Fruit fly (Drosophila melanogaster) S2 (cell line): Measurements from ENCODE around the gene CG12016.

Experiments
- CG8478 ChIP-seq: fragments of >200 bp; optimal IDR thresholded peaks from 2 replicates; lab custom pipeline; 2018
- CTCF ChIP-seq, 2 experiments: fragments of >200 bp; optimal IDR thresholded peaks; 2 replicates each; lab custom pipeline; 2018

DNA sequence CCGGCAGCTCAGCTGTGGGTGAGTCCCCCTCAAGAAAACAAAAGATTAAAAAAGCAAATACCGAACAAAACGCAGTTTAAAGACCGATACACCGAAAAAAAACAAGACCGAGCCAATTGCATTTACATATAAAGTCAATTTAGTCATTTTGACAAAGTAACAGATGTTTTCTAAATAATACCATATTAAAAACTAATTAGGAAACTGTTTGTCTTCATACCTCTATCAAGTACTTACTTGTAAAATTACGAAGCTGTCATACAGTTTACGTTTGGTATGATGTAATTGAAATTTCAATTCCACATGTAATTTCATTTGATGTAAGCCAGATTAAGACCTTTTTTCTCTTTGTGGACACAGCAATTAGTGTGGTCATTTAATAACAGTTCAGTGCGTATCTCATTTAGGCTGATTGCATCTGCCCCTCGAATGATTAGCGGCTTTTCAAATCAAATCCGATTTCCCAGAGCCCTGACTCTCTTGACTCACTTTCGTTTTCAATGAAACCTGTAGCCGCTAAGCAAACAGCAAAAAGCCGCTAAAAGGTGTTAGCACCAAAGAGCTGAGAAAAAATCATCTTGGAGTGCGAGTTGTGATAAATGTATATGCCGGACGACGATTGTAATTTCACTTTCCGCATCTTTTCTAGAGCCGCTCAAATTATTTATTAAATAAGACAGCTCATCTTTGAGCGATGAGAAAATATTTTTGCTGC lies 44.7 kb upstream of the CG12016 start:
- TF ChIP-seq CG8478 (lab: Kevin White, UChicago) = no peak
- TF ChIP-seq CTCF (optimal IDR thresholded peaks at IDR 0.05; lab: Kevin White, UChicago) = no peak
